Worm (Caenorhabditis elegans): ENCODE results near the gene F36H9.7.

Gene F36H9.7

DNA sequence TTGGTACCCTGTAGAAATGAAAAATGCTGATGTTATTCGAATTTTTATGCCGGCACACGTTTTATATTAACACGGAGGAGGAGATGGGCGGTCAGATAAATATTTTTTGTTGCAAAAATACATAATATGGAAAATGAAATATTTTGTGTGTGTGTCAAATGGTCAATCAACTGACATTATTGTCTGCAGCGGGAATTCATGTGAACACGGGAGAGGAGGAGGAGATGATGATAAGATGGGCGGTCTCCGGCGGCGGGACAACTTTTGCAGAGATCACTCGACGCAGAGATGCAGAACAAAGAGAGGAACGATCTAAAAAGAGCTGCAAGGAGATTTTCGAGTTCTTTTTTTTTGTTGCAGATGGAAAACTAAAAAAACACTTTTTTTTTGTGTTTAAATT, 3.0 kb downstream of the F36H9.7 start, which contains the start of gene dhs-13:
TSS of gene dhs-13 (minus strand) at position 8 of the 400 bp plus-strand sequence.
- TF ChIP-seq K02D7.2 (tag; optimal IDR thresholded peaks at IDR 0.05) (no peak), unc-55 (GFP tag; optimal IDR thresholded peaks at IDR 0.05) (peak; percentile 21), ahr-1 (tag; optimal IDR thresholded peaks at IDR 0.05) (no peak)

DNA sequence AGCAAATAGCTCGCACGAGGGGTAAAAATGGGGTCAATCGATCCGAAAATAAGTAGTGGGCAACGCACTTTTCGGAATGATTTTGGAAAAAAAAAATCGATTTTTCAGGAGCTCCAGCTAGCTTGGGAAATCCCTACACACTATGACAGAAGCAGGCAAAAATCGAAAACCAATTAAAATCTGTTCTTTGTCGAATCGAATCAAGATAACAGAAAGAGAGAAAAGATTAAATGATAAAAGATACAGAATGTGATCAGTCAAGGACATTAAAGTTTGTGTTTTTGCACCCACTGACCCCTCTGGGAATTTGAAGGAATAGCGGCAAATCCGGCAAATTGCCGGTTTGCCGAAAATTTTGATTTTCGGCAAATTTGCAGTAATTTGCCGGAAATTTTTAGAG, 7.3 kb downstream of the F36H9.7 start:
- no peak for TF ChIP-seq unc-55 (GFP tag; optimal IDR thresholded peaks at IDR 0.05)
- no peak for TF ChIP-seq tbx-7 (tag; optimal IDR thresholded peaks at IDR 0.05)
- no peak for TF ChIP-seq hlh-13 (GFP tag; optimal IDR thresholded peaks at IDR 0.05)
- no peak for TF ChIP-seq ceh-31 (tag; optimal IDR thresholded peaks at IDR 0.05)
- TF ChIP-seq fkh-6 (tag; optimal IDR thresholded peaks at IDR 0.05): no peak
- TF ChIP-seq nhr-11 (tag; optimal IDR thresholded peaks at IDR 0.05): no peak
- TF ChIP-seq pha-4 (tag; optimal IDR thresholded peaks at IDR 0.05): no peak
- no peak for TF ChIP-seq dmd-4 (tag; optimal IDR thresholded peaks at IDR 0.05; ENCODE audit: borderline replicate concordance)
- no peak for TF ChIP-seq npax-4 (tag; optimal IDR thresholded peaks at IDR 0.05)
- no peak for TF ChIP-seq sox-4 (tag; optimal IDR thresholded peaks at IDR 0.05)
- TF ChIP-seq ceh-19 (GFP tag; optimal IDR thresholded peaks at IDR 0.05): no peak
- TF ChIP-seq ceh-18 (tag; optimal IDR thresholded peaks at IDR 0.05): no peak
- no peak for TF ChIP-seq K09A11.1 (tag; optimal IDR thresholded peaks at IDR 0.05; ENCODE audit: insufficient read depth)
- no peak for TF ChIP-seq C38D4.7 (GFP tag; optimal IDR thresholded peaks at IDR 0.05)

DNA sequence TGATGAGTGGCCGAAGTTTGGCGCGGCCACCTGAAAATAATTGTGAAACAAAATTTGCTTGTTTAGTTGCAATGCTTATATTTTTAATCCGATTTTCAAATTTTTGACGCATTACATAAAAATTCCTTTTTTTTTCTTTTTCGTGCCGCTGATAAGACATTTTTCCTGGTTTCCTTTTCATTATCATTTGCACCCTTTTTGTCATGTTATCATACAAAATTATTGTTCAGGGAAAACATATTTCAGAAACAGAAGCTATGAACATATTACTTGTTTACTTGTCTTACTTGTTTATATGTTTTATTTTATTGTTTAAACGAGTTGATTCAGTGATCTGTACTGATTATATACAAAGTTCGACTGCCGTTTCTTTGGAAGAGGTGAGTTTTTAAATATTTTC, 14.0 kb downstream of the F36H9.7 start, which contains the start of gene clec-205:
TSS of gene clec-205 (plus strand) at position 212 of the 400 bp plus-strand sequence.
- TF ChIP-seq ceh-19 (GFP tag; optimal IDR thresholded peaks at IDR 0.05) (no peak), elt-2 (tag; optimal IDR thresholded peaks at IDR 0.05) (peak; percentile 10)

DNA sequence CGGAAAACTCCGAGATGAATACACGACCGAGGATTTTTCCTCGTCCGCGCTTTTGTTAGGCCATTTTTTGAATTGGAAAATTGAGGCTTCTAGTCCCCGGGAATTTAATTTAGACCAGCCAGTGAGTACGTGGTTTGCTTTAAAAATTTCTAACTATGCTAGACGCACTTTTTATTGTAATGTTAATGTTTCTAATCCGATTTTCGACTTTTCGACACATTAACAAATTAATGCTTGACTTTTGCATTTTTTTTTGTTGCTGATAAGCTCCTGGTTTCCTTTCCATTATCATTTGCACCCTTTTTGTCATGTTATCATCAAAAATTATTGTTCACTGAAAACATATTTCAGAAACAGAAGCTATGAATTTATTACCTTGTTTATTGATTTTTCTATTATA, 17.9 kb downstream of the F36H9.7 start, which contains the start of gene clec-204:
TSS of gene clec-204 (plus strand) at position 301 of the 400 bp plus-strand sequence.
- TF ChIP-seq ceh-22 (tag; optimal IDR thresholded peaks at IDR 0.05) (no peak), sox-2 (GFP tag; IDR thresholded peaks at IDR 0.05) (no peak), ceh-45 (GFP tag; IDR thresholded peaks at IDR 0.05) (no peak), unc-86 (tag; optimal IDR thresholded peaks at IDR 0.05) (no peak), ceh-6 (GFP tag; optimal IDR thresholded peaks at IDR 0.05) (no peak), madf-2 (tag; optimal IDR thresholded peaks at IDR 0.05) (no peak), ceh-18 (tag; optimal IDR thresholded peaks at IDR 0.05) (no peak), dmd-4 (tag; optimal IDR thresholded peaks at IDR 0.05; ENCODE audit: borderline replicate concordance) (no peak), zip-5 (tag; optimal IDR thresholded peaks at IDR 0.05) (no peak), ceh-48 (tag; optimal IDR thresholded peaks at IDR 0.05) (no peak), lin-11 (tag; optimal IDR thresholded peaks at IDR 0.05) (no peak), eyg-1 (tag; optimal IDR thresholded peaks at IDR 0.05) (no peak), nhr-232 (tag; optimal IDR thresholded peaks at IDR 0.05) (no peak), sox-4 (tag; optimal IDR thresholded peaks at IDR 0.05) (no peak), pat-9 (tag; optimal IDR thresholded peaks at IDR 0.05) (no peak), ceh-34 (tag; optimal IDR thresholded peaks at IDR 0.05) (no peak), fkh-6 (tag; optimal IDR thresholded peaks at IDR 0.05) (no peak), hlh-30 (tag; optimal IDR thresholded peaks at IDR 0.05; ENCODE audit: insufficient read depth) (no peak)

DNA sequence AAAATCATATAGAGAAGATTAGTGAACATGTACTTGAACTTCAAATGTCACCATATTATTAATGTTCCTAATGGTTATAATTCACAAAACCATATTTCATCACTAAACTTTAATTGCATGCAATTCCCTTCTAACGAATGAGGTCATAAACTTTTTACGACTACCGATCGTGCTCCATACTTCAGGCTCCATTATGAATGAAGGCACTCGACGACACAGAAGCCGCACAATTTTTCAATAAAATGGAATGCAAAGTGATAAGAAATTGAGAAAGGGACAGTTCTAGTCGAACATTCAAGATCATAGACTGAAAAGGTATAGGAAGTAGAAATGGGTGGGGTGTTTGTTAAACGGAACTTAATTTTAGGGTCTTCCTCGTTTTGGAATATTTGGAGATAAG, 18.6 kb downstream of the F36H9.7 start:
- TF ChIP-seq pros-1 (tag; optimal IDR thresholded peaks at IDR 0.05) (no peak), nhr-232 (tag; optimal IDR thresholded peaks at IDR 0.05) (no peak), gmeb-2 (tag; optimal IDR thresholded peaks at IDR 0.05) (no peak), Y22D7AL.16 (tag; optimal IDR thresholded peaks at IDR 0.05) (no peak), pax-1 (tag; optimal IDR thresholded peaks at IDR 0.05) (no peak), ama-1 (optimal IDR thresholded peaks at IDR 0.05) (no peak), hlh-13 (GFP tag; optimal IDR thresholded peaks at IDR 0.05) (no peak), pha-2 (tag; optimal IDR thresholded peaks at IDR 0.05) (no peak), che-1 (tag; optimal IDR thresholded peaks at IDR 0.05) (no peak), ets-4 (tag; optimal IDR thresholded peaks at IDR 0.05) (no peak), sdc-2 (tag; optimal IDR thresholded peaks at IDR 0.05) (no peak), odd-2 (tag; optimal IDR thresholded peaks at IDR 0.05) (no peak), ceh-24 (tag; optimal IDR thresholded peaks at IDR 0.05) (no peak), ceh-30 (tag; optimal IDR thresholded peaks at IDR 0.05) (no peak), ceh-34 (tag; optimal IDR thresholded peaks at IDR 0.05) (no peak), elt-2 (tag; optimal IDR thresholded peaks at IDR 0.05) (no peak)
